Worm (Caenorhabditis elegans) whole organism, young adult: ENCODE results near the gene F35C11.3.

ENCODE experiments used
- B0261.1 ChIP-seq: sonication (generic microtip); optimal IDR thresholded peaks from 2 replicates; lab custom pipeline; 2016; ENCODE audit warnings: mild to moderate bottlenecking, missing genetic modification characterization, moderate library complexity, missing compliant biosample characterization
- F10E7.11 ChIP-seq: sonication (generic microtip); optimal IDR thresholded peaks from 2 replicates; lab custom pipeline; 2017; ENCODE audit warnings: mild to moderate bottlenecking, missing genetic modification characterization, moderate library complexity, missing compliant biosample characterization
- F33H1.4 ChIP-seq: fragments of 200-800 bp; sonication (Bioruptor generic); IDR thresholded peaks from 2 replicates; pipeline ENCODE4 v1.3.6; 2022; ENCODE audit warnings: missing genetic modification reagents, missing genetic modification characterization, missing compliant biosample characterization
- F39B2.1 ChIP-seq: fragments of 200-800 bp; sonication (Bioruptor generic); IDR thresholded peaks from 2 replicates; pipeline ENCODE4 v1.3.6; 2022; ENCODE audit warnings: missing genetic modification reagents, missing genetic modification characterization, missing compliant biosample characterization
- F55B11.4 ChIP-seq: sonication (generic microtip); optimal IDR thresholded peaks from 2 replicates; lab custom pipeline; 2016; ENCODE audit warnings: missing compliant biosample characterization, missing genetic modification characterization, borderline replicate concordance; ENCODE audit not compliant: insufficient read depth
- K12H6.12 ChIP-seq: fragments of 200-800 bp; sonication (Bioruptor generic); optimal IDR thresholded peaks from 2 replicates; lab custom pipeline; 2018; ENCODE audit warnings: mild to moderate bottlenecking, missing genetic modification characterization, missing compliant biosample characterization
- Y53G8AR.9 ChIP-seq: fragments of 200-800 bp; sonication (Bioruptor generic); conservative IDR thresholded peaks from 2 replicates; pipeline ENCODE4 v1.3.6; 2022; ENCODE audit warnings: missing genetic modification reagents, missing genetic modification characterization, missing compliant biosample characterization
- Y67H2A.10 ChIP-seq: fragments of 200-800 bp; sonication (Bioruptor generic); conservative IDR thresholded peaks from 2 replicates; pipeline ENCODE4 v1.3.6; 2022; ENCODE audit warnings: missing genetic modification reagents, missing genetic modification characterization, missing compliant biosample characterization
- Y95B8A.8 ChIP-seq: fragments of 200-800 bp; sonication (Bioruptor generic); IDR thresholded peaks from 2 replicates; pipeline ENCODE4 v1.3.6; 2022; ENCODE audit warnings: missing genetic modification reagents, missing genetic modification characterization, missing compliant biosample characterization
- ZK185.1 ChIP-seq: sonication (generic microtip); optimal IDR thresholded peaks from 2 replicates; lab custom pipeline; 2016; ENCODE audit warnings: mild to moderate bottlenecking, missing genetic modification characterization, missing compliant biosample characterization; ENCODE audit not compliant: poor library complexity, severe bottlenecking
- akir-1 ChIP-seq: fragments of 200-800 bp; sonication (Bioruptor generic); optimal IDR thresholded peaks from 2 replicates; lab custom pipeline; 2018; ENCODE audit warnings: mild to moderate bottlenecking, missing genetic modification characterization, moderate library complexity, missing compliant biosample characterization
- atf-7 ChIP-seq: sonication (generic microtip); optimal IDR thresholded peaks from 2 replicates; lab custom pipeline; 2017; ENCODE audit warnings: mild to moderate bottlenecking, missing genetic modification characterization, missing compliant biosample characterization
- attf-5 ChIP-seq: fragments of 200-800 bp; sonication (Bioruptor generic); optimal IDR thresholded peaks from 2 replicates; lab custom pipeline; 2018; ENCODE audit warnings: mild to moderate bottlenecking, missing genetic modification characterization, missing compliant biosample characterization
- attf-6 ChIP-seq: fragments of 200-800 bp; sonication (Bioruptor generic); IDR thresholded peaks from 2 replicates; pipeline ENCODE4 v1.3.6; 2022; ENCODE audit warnings: missing genetic modification reagents, missing genetic modification characterization, missing compliant biosample characterization
- bed-1 ChIP-seq: fragments of 200-800 bp; sonication (Bioruptor generic); IDR thresholded peaks from 2 replicates; pipeline ENCODE4 v1.3.6; 2022; ENCODE audit warnings: missing genetic modification reagents, missing genetic modification characterization, missing compliant biosample characterization
- cebp-2 ChIP-seq: fragments of 200-800 bp; sonication (Bioruptor generic); IDR thresholded peaks from 2 replicates; pipeline ENCODE4 v1.3.6; 2022; ENCODE audit warnings: missing genetic modification characterization, missing compliant biosample characterization
- ceh-27 ChIP-seq: fragments of 200-800 bp; sonication (Bioruptor generic); optimal IDR thresholded peaks from 2 replicates; lab custom pipeline; 2018; ENCODE audit warnings: mild to moderate bottlenecking, missing genetic modification characterization, moderate library complexity, missing compliant biosample characterization
- chd-7 ChIP-seq: sonication (generic microtip); optimal IDR thresholded peaks from 2 replicates; lab custom pipeline; 2016; ENCODE audit warnings: mild to moderate bottlenecking, missing genetic modification characterization, moderate library complexity, missing compliant biosample characterization
- die-1 ChIP-seq: sonication (generic microtip); optimal IDR thresholded peaks from 2 replicates; lab custom pipeline; 2016; ENCODE audit warnings: missing genotype, mild to moderate bottlenecking, missing genetic modification characterization, missing compliant biosample characterization
- efl-1 ChIP-seq: fragments of 150-350 bp; optimal IDR thresholded peaks from 2 replicates; lab custom pipeline; 2014; ENCODE audit warnings: missing biosample characterization, missing genetic modification reagents, missing genetic modification characterization
- ekl-4 ChIP-seq: fragments of 200-800 bp; sonication (Bioruptor generic); IDR thresholded peaks from 2 replicates; pipeline ENCODE4 v1.3.6; 2022; ENCODE audit warnings: missing genetic modification reagents, missing genetic modification characterization, missing compliant biosample characterization
- ets-4 ChIP-seq: fragments of 200-800 bp; sonication (Bioruptor generic); optimal IDR thresholded peaks from 2 replicates; lab custom pipeline; 2018; ENCODE audit warnings: mild to moderate bottlenecking, missing genetic modification characterization, missing compliant biosample characterization
- gei-17 ChIP-seq: fragments of 200-800 bp; sonication (Bioruptor generic); optimal IDR thresholded peaks from 2 replicates; lab custom pipeline; 2018; ENCODE audit warnings: mild to moderate bottlenecking, missing genetic modification characterization, missing compliant biosample characterization
- him-1 ChIP-seq: sonication (generic microtip); optimal IDR thresholded peaks from 2 replicates; lab custom pipeline; 2016; ENCODE audit warnings: missing genotype, missing genetic modification reagents, missing genetic modification characterization, missing compliant biosample characterization
- hmg-1.2 ChIP-seq: fragments of 200-800 bp; sonication (Bioruptor generic); IDR thresholded peaks from 2 replicates; pipeline ENCODE4 v1.3.6; 2022; ENCODE audit warnings: missing genetic modification reagents, missing genetic modification characterization, missing compliant biosample characterization
- lin-35 ChIP-seq, 3 experiments: fragments of 150-350 bp in 2 of 3; sonication (generic microtip) in 1 of 3; optimal IDR thresholded peaks; 2 replicates each; lab custom pipeline; 2014 to 2018; ENCODE audit warnings: missing biosample characterization in 3 of 3, missing genetic modification characterization in 3 of 3, missing genetic modification reagents in 3 of 3
- lir-1 ChIP-seq: fragments of 200-800 bp; sonication (Bioruptor generic); conservative IDR thresholded peaks from 2 replicates; pipeline ENCODE4 v1.3.6; 2022; ENCODE audit warnings: missing genetic modification reagents, missing genetic modification characterization, missing compliant biosample characterization
- madf-10 ChIP-seq: sonication (generic microtip); optimal IDR thresholded peaks from 2 replicates; lab custom pipeline; 2016; ENCODE audit warnings: mild to moderate bottlenecking, missing genetic modification characterization, missing compliant biosample characterization
- madf-6 ChIP-seq: fragments of 200-800 bp; sonication (Bioruptor generic); IDR thresholded peaks from 2 replicates; pipeline ENCODE4 v1.3.6; 2022; ENCODE audit warnings: missing genetic modification reagents, missing genetic modification characterization, missing compliant biosample characterization
- mcd-1 ChIP-seq: fragments of 200-800 bp; sonication (Bioruptor generic); IDR thresholded peaks from 2 replicates; pipeline ENCODE4 v1.3.6; 2022; ENCODE audit warnings: missing genetic modification reagents, missing genetic modification characterization, missing compliant biosample characterization
- mel-28 ChIP-seq: sonication (generic microtip); optimal IDR thresholded peaks from 2 replicates; lab custom pipeline; 2016; ENCODE audit warnings: borderline replicate concordance, mild to moderate bottlenecking, missing genetic modification characterization, missing compliant biosample characterization
- nfyb-1 ChIP-seq: fragments of 200-800 bp; sonication (Bioruptor generic); IDR thresholded peaks from 2 replicates; pipeline ENCODE4 v1.3.6; 2022; ENCODE audit warnings: missing genetic modification reagents, missing genetic modification characterization, missing compliant biosample characterization
- nhr-27 ChIP-seq: fragments of 200-800 bp; sonication (Bioruptor generic); optimal IDR thresholded peaks from 2 replicates; lab custom pipeline; 2018; ENCODE audit warnings: mild to moderate bottlenecking, missing genetic modification characterization, moderate library complexity, missing compliant biosample characterization
- nhr-80 ChIP-seq: sonication (generic microtip); optimal IDR thresholded peaks from 2 replicates; lab custom pipeline; 2016; ENCODE audit warnings: missing genetic modification characterization, missing compliant biosample characterization
- pha-4 ChIP-seq: fragments of 150-350 bp; sonication (generic microtip); optimal IDR thresholded peaks from 2 replicates; lab custom pipeline; 2014; ENCODE audit warnings: missing biosample characterization, missing genetic modification reagents, missing genetic modification characterization
- rpc-1 ChIP-seq, 2 experiments: fragments of 150-350 bp in 1 of 2; sonication (generic microtip) in 1 of 2; optimal IDR thresholded peaks; 2 replicates each; lab custom pipeline; 2014 to 2018; ENCODE audit warnings: missing biosample characterization in 1 of 2, missing genetic modification characterization in 1 of 2, missing genetic modification reagents in 1 of 2, missing genotype in 1 of 2
- sdz-38 ChIP-seq: sonication (generic microtip); optimal IDR thresholded peaks from 2 replicates; lab custom pipeline; 2016; ENCODE audit warnings: missing genotype, missing genetic modification characterization, missing compliant biosample characterization
- sea-2 ChIP-seq: fragments of 200-800 bp; sonication (Bioruptor generic); IDR thresholded peaks from 2 replicates; pipeline ENCODE4 v1.3.6; 2022; ENCODE audit warnings: missing genetic modification characterization, missing compliant biosample characterization
- snpc-1.1 ChIP-seq: sonication (generic microtip); optimal IDR thresholded peaks from 2 replicates; lab custom pipeline; 2017; ENCODE audit warnings: missing genetic modification characterization, mild to moderate bottlenecking, missing compliant biosample characterization, antibody characterized with exemption, moderate library complexity, missing genotype, missing genetic modification reagents; ENCODE audit not compliant: insufficient read depth
- snpc-1.3 ChIP-seq: sonication (generic microtip); optimal IDR thresholded peaks from 2 replicates; lab custom pipeline; 2017; ENCODE audit warnings: missing genetic modification characterization, mild to moderate bottlenecking, missing compliant biosample characterization, antibody characterized with exemption, moderate library complexity, missing genotype, missing genetic modification reagents; ENCODE audit not compliant: insufficient read depth
- snpc-4 ChIP-seq, 5 experiments: fragments of 150-350 bp in 1 of 5; sonication (generic microtip) in 4 of 5; optimal IDR thresholded peaks; 2 replicates each; lab custom pipeline; 2014 to 2018; ENCODE audit warnings: missing genetic modification characterization in 5 of 5, missing biosample characterization in 3 of 5, antibody characterized with exemption in 2 of 5, mild to moderate bottlenecking in 2 of 5, missing compliant biosample characterization in 2 of 5, missing genotype in 2 of 5, moderate library complexity in 2 of 5, missing genetic modification reagents in 1 of 5
- somi-1 ChIP-seq: fragments of 200-800 bp; sonication (Bioruptor generic); optimal IDR thresholded peaks from 2 replicates; lab custom pipeline; 2018; ENCODE audit warnings: mild to moderate bottlenecking, missing genetic modification characterization, missing compliant biosample characterization
- tbp1 ChIP-seq: fragments of 200-800 bp; sonication (Bioruptor generic); optimal IDR thresholded peaks from 2 replicates; lab custom pipeline; 2018; ENCODE audit warnings: mild to moderate bottlenecking, missing genetic modification characterization, missing compliant biosample characterization
- unc-62 ChIP-seq: fragments of 150-350 bp; optimal IDR thresholded peaks from 2 replicates; lab custom pipeline; 2014; ENCODE audit warnings: missing biosample characterization, missing genetic modification reagents, missing genetic modification characterization
- zim-3 ChIP-seq: sonication (generic microtip); optimal IDR thresholded peaks from 2 replicates; lab custom pipeline; 2017; ENCODE audit warnings: mild to moderate bottlenecking, missing genetic modification characterization, moderate library complexity, missing compliant biosample characterization
- ztf-3 ChIP-seq: fragments of 200-800 bp; sonication (Bioruptor generic); optimal IDR thresholded peaks from 2 replicates; lab custom pipeline; 2018; ENCODE audit warnings: mild to moderate bottlenecking, missing genetic modification characterization, missing compliant biosample characterization

Gene F35C11.3

DNA sequence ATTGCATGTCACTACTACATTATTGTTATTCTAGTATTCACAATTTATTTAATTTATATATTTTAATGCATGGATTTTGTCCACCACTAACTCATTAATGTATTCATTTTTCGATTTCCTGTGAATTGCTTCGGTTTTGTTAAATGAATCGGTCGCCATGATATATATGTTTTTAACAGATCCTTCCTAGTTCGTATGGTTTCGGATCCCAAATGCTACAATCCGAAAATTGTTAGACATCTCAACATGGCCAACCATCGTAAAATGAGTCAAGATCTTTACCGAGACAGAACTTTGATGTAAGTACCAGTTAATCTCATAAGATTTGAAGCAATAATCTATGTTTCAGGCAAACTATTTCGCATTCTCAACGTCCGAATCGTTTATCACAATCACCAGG lies 26.5 kb downstream of the F35C11.3 start (continued):
- TF ChIP-seq snpc-1.3 (tag; lab: Kevin White, UChicago) = no peak
- TF ChIP-seq akir-1 = no peak
- TF ChIP-seq lin-35 (GFP tag; optimal IDR thresholded peaks at IDR 0.05; lab: Kevin White, UChicago) = no peak
- no peak for TF ChIP-seq snpc-4 (GFP tag; optimal IDR thresholded peaks at IDR 0.05; lab: Kevin White, UChicago)
- TF ChIP-seq snpc-4 (tag; optimal IDR thresholded peaks at IDR 0.05; lab: Kevin White, UChicago) = no peak
- peak; percentile 6 for TF ChIP-seq atf-7
- TF ChIP-seq ekl-4 = peak; percentile 65
- TF ChIP-seq cebp-2 (GFP tag; lab: Robert Waterston, UW) = no peak
- no peak for TF ChIP-seq ets-4 (GFP tag; lab: Kevin White, UChicago)
- peak; percentile 3 for TF ChIP-seq zim-3 (tag; lab: Kevin White, UChicago)
- no peak for TF ChIP-seq die-1
- no peak for TF ChIP-seq F10E7.11 (tag; lab: Kevin White, UChicago)
- TF ChIP-seq Y95B8A.8 = no peak
- no peak for TF ChIP-seq F55B11.4 (tag; lab: Kevin White, UChicago)
- 0 out of 2 replicates have a peak, but pooled peaks have one; percentile 50 for TF ChIP-seq Y53G8AR.9 (GFP tag; lab: Robert Waterston, UW)
- TF ChIP-seq F33H1.4 (GFP tag; lab: Robert Waterston, UW) = peak; percentile 42
- no peak for TF ChIP-seq unc-62

DNA sequence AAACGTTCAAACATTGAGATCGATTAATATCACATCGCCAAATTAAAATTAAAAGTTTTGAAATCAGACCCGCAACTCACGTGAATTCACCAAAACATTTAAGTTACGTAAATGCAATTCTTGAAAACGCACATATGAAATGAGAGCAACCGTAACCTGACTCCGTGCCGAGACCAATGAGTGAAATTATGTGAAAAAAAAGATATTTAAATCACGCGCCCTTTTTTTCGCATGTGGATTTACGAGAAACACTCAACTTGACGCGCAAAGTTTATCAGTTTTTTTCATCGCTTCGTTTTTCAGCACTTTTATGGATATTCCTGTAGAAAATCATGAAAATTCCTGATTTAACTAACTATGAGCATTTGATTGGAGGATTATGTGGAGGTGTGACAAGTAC lies 29.5 kb downstream of the F35C11.3 start, which contains the start of the genes gei-14 and slc-25A32:
TSS of gene gei-14 (minus strand) at position 175 of the 400 bp plus-strand sequence.
TSS of gene slc-25A32 (plus strand) at position 242 of the 400 bp plus-strand sequence.
- TF ChIP-seq mcd-1 (GFP tag; lab: Robert Waterston, UW) = peak; percentile 52; the same call in 1 of the 2 replicates
- TF ChIP-seq pha-4 (tag; lab: Kevin White, UChicago) = no peak
- TF ChIP-seq ceh-27 (GFP tag; lab: Kevin White, UChicago) = no peak
- TF ChIP-seq chd-7 (tag; lab: Kevin White, UChicago) = no peak
- TF ChIP-seq ZK185.1 (tag; lab: Kevin White, UChicago) = no peak
- TF ChIP-seq somi-1 (GFP tag; lab: Kevin White, UChicago) = no peak
- TF ChIP-seq nfyb-1 = no peak
- TF ChIP-seq hmg-1.2 (GFP tag; lab: Robert Waterston, UW) = peak; percentile 36
- TF ChIP-seq ztf-3 (GFP tag; lab: Kevin White, UChicago) = no peak
- no peak for TF ChIP-seq nhr-80 (tag; lab: Kevin White, UChicago)
- TF ChIP-seq gei-17 (GFP tag; lab: Kevin White, UChicago) = no peak
- peak; percentile 35 for TF ChIP-seq tbp1
- no peak for TF ChIP-seq attf-5 (GFP tag; lab: Kevin White, UChicago)
- no peak for TF ChIP-seq F10E7.11 (tag; lab: Kevin White, UChicago)
- TF ChIP-seq madf-6 (GFP tag; lab: Robert Waterston, UW) = peak; percentile 95
- TF ChIP-seq efl-1 (GFP tag; lab: Kevin White, UChicago) = peak; percentile 88
- TF ChIP-seq lir-1 (GFP tag; lab: Robert Waterston, UW) = no peak
- no peak for TF ChIP-seq snpc-4 (GFP tag; optimal IDR thresholded peaks at IDR 0.05; lab: Kevin White, UChicago)
- TF ChIP-seq snpc-4 (tag; optimal IDR thresholded peaks at IDR 0.05; lab: Kevin White, UChicago) = peak in 3 of 4 experiments; percentile 22 to 47 (median 29)
- TF ChIP-seq Y67H2A.10 (GFP tag; lab: Robert Waterston, UW) = no peak
- TF ChIP-seq sdz-38 (tag; lab: Kevin White, UChicago) = no peak
- TF ChIP-seq F39B2.1 (GFP tag; lab: Robert Waterston, UW) = no peak
- no peak for TF ChIP-seq mel-28 (tag; lab: Kevin White, UChicago)
- no peak for TF ChIP-seq K12H6.12 (tag; lab: Kevin White, UChicago)
- TF ChIP-seq attf-6 = no peak
- peak; percentile 69 for TF ChIP-seq ekl-4
- no peak for TF ChIP-seq B0261.1 (tag; lab: Kevin White, UChicago)
- TF ChIP-seq Y95B8A.8 = no peak
- no peak for TF ChIP-seq rpc-1 (optimal IDR thresholded peaks at IDR 0.05; lab: Kevin White, UChicago)
- no peak for TF ChIP-seq rpc-1 (tag; optimal IDR thresholded peaks at IDR 0.05; lab: Kevin White, UChicago)
- TF ChIP-seq sea-2 = no peak
- no peak for TF ChIP-seq madf-10 (tag; lab: Kevin White, UChicago)
- peak; percentile 0 for TF ChIP-seq snpc-1.1
- TF ChIP-seq bed-1 (GFP tag; lab: Robert Waterston, UW) = no peak
- no peak for TF ChIP-seq nhr-27 (tag; lab: Kevin White, UChicago)
- TF ChIP-seq cebp-2 (GFP tag; lab: Robert Waterston, UW) = no peak
- TF ChIP-seq him-1 (tag; lab: Kevin White, UChicago) = peak; percentile 73
